Worm (Caenorhabditis elegans) whole organism, early embryonic: ENCODE measurements around the gene R52.5.

Experiments
- ama-1 ChIP-seq: fragments of 150-350 bp; optimal IDR thresholded peaks from 2 replicates; lab custom pipeline; 2014
- ceh-36 ChIP-seq: sonication (generic microtip); optimal IDR thresholded peaks from 2 replicates; lab custom pipeline; 2016; ENCODE audit warnings: missing genetic modification characterization, inconsistent platforms, missing compliant biosample characterization
- ets-7 ChIP-seq: sonication (generic microtip); optimal IDR thresholded peaks from 2 replicates; lab custom pipeline; 2016; ENCODE audit warnings: missing genotype, missing genetic modification characterization, missing compliant biosample characterization
- flt-1 ChIP-seq: fragments of 200-800 bp; sonication (Bioruptor generic); IDR thresholded peaks from 2 replicates; pipeline ENCODE4 v1.3.6; 2022; ENCODE audit warnings: missing genetic modification characterization, missing compliant biosample characterization
- hmbx-1 ChIP-seq: sonication (generic microtip); optimal IDR thresholded peaks from 2 replicates; lab custom pipeline; 2016; ENCODE audit warnings: mild to moderate bottlenecking, missing genetic modification characterization, missing compliant biosample characterization
- hnd-1 ChIP-seq: sonication (generic microtip); optimal IDR thresholded peaks from 2 replicates; lab custom pipeline; 2016; ENCODE audit warnings: missing genetic modification characterization, missing compliant biosample characterization
- pes-1 ChIP-seq: fragments of 200-800 bp; sonication (Bioruptor generic); IDR thresholded peaks from 2 replicates; pipeline ENCODE4 v1.3.6; 2022; ENCODE audit warnings: missing genetic modification reagents, missing genetic modification characterization, missing compliant biosample characterization
- tbx-11 ChIP-seq: fragments of 200-800 bp; sonication (Bioruptor generic); IDR thresholded peaks from 2 replicates; pipeline ENCODE4 v1.3.6; 2022; ENCODE audit warnings: missing genetic modification characterization, missing compliant biosample characterization
- tbx-37 ChIP-seq: fragments of 200-800 bp; sonication (Bioruptor generic); conservative IDR thresholded peaks from 2 replicates; pipeline ENCODE4 v1.3.6; 2022; ENCODE audit warnings: missing genetic modification reagents, missing genetic modification characterization, missing compliant biosample characterization

- no peak for TF ChIP-seq flt-1 (GFP tag; lab: Robert Waterston, UW)
- no peak for TF ChIP-seq ceh-36 (tag; lab: Kevin White, UChicago)
- no peak for TF ChIP-seq tbx-11 (GFP tag; lab: Robert Waterston, UW)
- no peak for TF ChIP-seq tbx-37 (GFP tag; lab: Robert Waterston, UW)
- TF ChIP-seq ama-1 (lab: Kevin White, UChicago) = no peak
- TF ChIP-seq pes-1 = no peak
- no peak for TF ChIP-seq hnd-1
- no peak for TF ChIP-seq hmbx-1 (tag; lab: Kevin White, UChicago)
- no peak for TF ChIP-seq ets-7 (tag; lab: Kevin White, UChicago)
Measured at ce11 chrII:2145566-2145965, 35.7 kb upstream of the R52.5 start, which contains the start of gene C40A11.6.
